Worm (Caenorhabditis elegans) whole organism, late embryonic: ENCODE measurements around the gene aldo-1.

Experiments
- C08G9.2 ChIP-seq: sonication (generic microtip); optimal IDR thresholded peaks from 2 replicates; lab custom pipeline; 2016; ENCODE audit warnings: mild to moderate bottlenecking, missing genetic modification characterization, moderate library complexity, missing compliant biosample characterization
- C38D4.7 ChIP-seq: fragments of 200-800 bp; sonication (Bioruptor generic); optimal IDR thresholded peaks from 2 replicates; lab custom pipeline; 2018; ENCODE audit warnings: mild to moderate bottlenecking, missing genetic modification characterization, moderate library complexity, missing compliant biosample characterization
- F13H6.1 ChIP-seq: sonication (generic microtip); optimal IDR thresholded peaks from 2 replicates; lab custom pipeline; 2016; ENCODE audit warnings: missing genetic modification characterization, missing compliant biosample characterization
- K09A11.1 ChIP-seq: sonication (generic microtip); optimal IDR thresholded peaks from 2 replicates; lab custom pipeline; 2017; ENCODE audit warnings: antibody characterized with exemption, mild to moderate bottlenecking, missing genetic modification characterization, missing compliant biosample characterization; ENCODE audit not compliant: insufficient read depth
- Y22D7AL.16 ChIP-seq: sonication (generic microtip); optimal IDR thresholded peaks from 2 replicates; lab custom pipeline; 2016; ENCODE audit warnings: missing genetic modification characterization, missing compliant biosample characterization
- ahr-1 ChIP-seq: sonication (generic microtip); optimal IDR thresholded peaks from 2 replicates; lab custom pipeline; 2016; ENCODE audit warnings: missing genetic modification characterization, missing compliant biosample characterization
- ama-1 ChIP-seq: fragments of 150-350 bp; optimal IDR thresholded peaks from 2 replicates; lab custom pipeline; 2014
- ceh-14 ChIP-seq: sonication (generic microtip); optimal IDR thresholded peaks from 2 replicates; lab custom pipeline; 2016; ENCODE audit warnings: missing genotype, missing genetic modification characterization, missing compliant biosample characterization
- ceh-2 ChIP-seq: sonication (generic microtip); optimal IDR thresholded peaks from 2 replicates; lab custom pipeline; 2016; ENCODE audit warnings: missing genotype, missing genetic modification characterization, missing compliant biosample characterization
- ceh-22 ChIP-seq: sonication (generic microtip); optimal IDR thresholded peaks from 2 replicates; lab custom pipeline; 2017; ENCODE audit warnings: missing biosample characterization, missing genetic modification characterization
- ceh-24 ChIP-seq: sonication (generic microtip); optimal IDR thresholded peaks from 2 replicates; lab custom pipeline; 2016; ENCODE audit warnings: mild to moderate bottlenecking, missing genetic modification characterization, missing compliant biosample characterization
- ceh-31 ChIP-seq: sonication (generic microtip); optimal IDR thresholded peaks from 2 replicates; lab custom pipeline; 2016; ENCODE audit warnings: missing genetic modification characterization, missing compliant biosample characterization
- ceh-48 ChIP-seq: sonication (generic microtip); optimal IDR thresholded peaks from 2 replicates; lab custom pipeline; 2016; ENCODE audit warnings: missing genetic modification characterization, inconsistent platforms, missing compliant biosample characterization
- che-1 ChIP-seq: sonication (generic microtip); optimal IDR thresholded peaks from 2 replicates; lab custom pipeline; 2016; ENCODE audit warnings: mild to moderate bottlenecking, missing genetic modification characterization, missing compliant biosample characterization
- dmd-4 ChIP-seq: sonication (generic microtip); optimal IDR thresholded peaks from 2 replicates; lab custom pipeline; 2016; ENCODE audit warnings: borderline replicate concordance, missing genetic modification characterization, missing compliant biosample characterization
- elt-2 ChIP-seq: sonication (generic microtip); optimal IDR thresholded peaks from 2 replicates; lab custom pipeline; 2016; ENCODE audit warnings: missing genetic modification reagents, missing genetic modification characterization, missing compliant biosample characterization
- ets-4 ChIP-seq: sonication (generic microtip); optimal IDR thresholded peaks from 2 replicates; lab custom pipeline; 2016; ENCODE audit warnings: missing genetic modification characterization, missing compliant biosample characterization
- fax-1 ChIP-seq: sonication (generic microtip); optimal IDR thresholded peaks from 2 replicates; lab custom pipeline; 2016; ENCODE audit warnings: missing genotype, missing genetic modification characterization, missing compliant biosample characterization
- fkh-10 ChIP-seq: fragments of 150-350 bp; optimal IDR thresholded peaks from 2 replicates; lab custom pipeline; 2014; ENCODE audit warnings: missing biosample characterization, missing genetic modification reagents, missing genetic modification characterization
- hlh-13 ChIP-seq: fragments of 200-800 bp; sonication (Bioruptor generic); optimal IDR thresholded peaks from 2 replicates; lab custom pipeline; 2018; ENCODE audit warnings: mild to moderate bottlenecking, missing genetic modification characterization, missing compliant biosample characterization
- hlh-15 ChIP-seq: sonication (generic microtip); optimal IDR thresholded peaks from 2 replicates; lab custom pipeline; 2016; ENCODE audit warnings: missing genetic modification characterization, missing compliant biosample characterization
- hlh-30 ChIP-seq: sonication (generic microtip); optimal IDR thresholded peaks from 2 replicates; lab custom pipeline; 2017; ENCODE audit warnings: antibody characterized with exemption, missing genetic modification characterization, missing compliant biosample characterization; ENCODE audit not compliant: insufficient read depth
- lim-6 ChIP-seq: sonication (generic microtip); optimal IDR thresholded peaks from 2 replicates; lab custom pipeline; 2016; ENCODE audit warnings: missing genetic modification characterization, missing compliant biosample characterization
- madf-2 ChIP-seq: sonication (generic microtip); optimal IDR thresholded peaks from 2 replicates; lab custom pipeline; 2017; ENCODE audit warnings: missing genetic modification characterization, missing compliant biosample characterization
- mec-3 ChIP-seq: sonication (generic microtip); optimal IDR thresholded peaks from 2 replicates; lab custom pipeline; 2016; ENCODE audit warnings: borderline replicate concordance, missing genetic modification characterization, missing compliant biosample characterization
- nfya-1 ChIP-seq: sonication (generic microtip); optimal IDR thresholded peaks from 2 replicates; lab custom pipeline; 2017; ENCODE audit warnings: missing genetic modification characterization, mild to moderate bottlenecking, missing compliant biosample characterization, antibody characterized with exemption, moderate library complexity
- npax-4 ChIP-seq: sonication (generic microtip); optimal IDR thresholded peaks from 2 replicates; lab custom pipeline; 2016; ENCODE audit warnings: missing genetic modification characterization, missing compliant biosample characterization
- odd-2 ChIP-seq: sonication (generic microtip); optimal IDR thresholded peaks from 2 replicates; lab custom pipeline; 2017; ENCODE audit warnings: antibody characterized with exemption, mild to moderate bottlenecking, missing genetic modification characterization, missing compliant biosample characterization
- pat-9 ChIP-seq: fragments of 200-800 bp; sonication (Bioruptor generic); optimal IDR thresholded peaks from 2 replicates; lab custom pipeline; 2018; ENCODE audit warnings: mild to moderate bottlenecking, missing genetic modification characterization, moderate library complexity, missing compliant biosample characterization
- pha-4 ChIP-seq: fragments of 150-350 bp; optimal IDR thresholded peaks from 2 replicates; lab custom pipeline; 2018; ENCODE audit warnings: missing biosample characterization, missing genetic modification reagents, missing genetic modification characterization
- pqm-1 ChIP-seq: sonication (generic microtip); optimal IDR thresholded peaks from 2 replicates; lab custom pipeline; 2016; ENCODE audit warnings: missing genetic modification characterization, missing compliant biosample characterization
- pros-1 ChIP-seq: fragments of 150-350 bp; optimal IDR thresholded peaks from 2 replicates; lab custom pipeline; 2014; ENCODE audit warnings: missing biosample characterization, missing genetic modification reagents, missing genetic modification characterization
- ref-2 ChIP-seq: sonication (generic microtip); optimal IDR thresholded peaks from 2 replicates; lab custom pipeline; 2016; ENCODE audit warnings: missing genetic modification characterization, missing compliant biosample characterization
- sdc-2 ChIP-seq: sonication (generic microtip); optimal IDR thresholded peaks from 2 replicates; lab custom pipeline; 2016; ENCODE audit warnings: missing genotype, missing genetic modification characterization, missing compliant biosample characterization
- sox-2 ChIP-seq: fragments of 200-800 bp; sonication (Bioruptor generic); IDR thresholded peaks from 2 replicates; pipeline ENCODE4 v1.3.6; 2022; ENCODE audit warnings: missing genetic modification reagents, missing genetic modification characterization, missing compliant biosample characterization
- sox-4 ChIP-seq: sonication (generic microtip); optimal IDR thresholded peaks from 2 replicates; lab custom pipeline; 2017; ENCODE audit warnings: mild to moderate bottlenecking, missing genetic modification characterization, inconsistent platforms, missing compliant biosample characterization
- syd-9 ChIP-seq: sonication (generic microtip); optimal IDR thresholded peaks from 2 replicates; lab custom pipeline; 2016; ENCODE audit warnings: mild to moderate bottlenecking, missing genetic modification characterization, moderate library complexity, missing compliant biosample characterization
- tbx-2 ChIP-seq: sonication (generic microtip); optimal IDR thresholded peaks from 2 replicates; lab custom pipeline; 2016; ENCODE audit warnings: missing genetic modification characterization, missing compliant biosample characterization
- unc-42 ChIP-seq: sonication (generic microtip); optimal IDR thresholded peaks from 2 replicates; lab custom pipeline; 2016; ENCODE audit warnings: missing genotype, missing genetic modification characterization, missing compliant biosample characterization
- unc-55 ChIP-seq: sonication (generic microtip); optimal IDR thresholded peaks from 2 replicates; lab custom pipeline; 2017; ENCODE audit warnings: missing biosample characterization, missing genetic modification reagents, missing genetic modification characterization
- zip-5 ChIP-seq: sonication (generic microtip); optimal IDR thresholded peaks from 2 replicates; lab custom pipeline; 2016; ENCODE audit warnings: missing genetic modification characterization, missing compliant biosample characterization
- ztf-16 ChIP-seq: sonication (generic microtip); optimal IDR thresholded peaks from 2 replicates; lab custom pipeline; 2017; ENCODE audit warnings: missing genetic modification characterization, missing compliant biosample characterization

The aldo-1 gene

ce11 chrIII:13534704-13535103, 30.0 kb downstream of the aldo-1 start:
- TF ChIP-seq sox-4 (tag; lab: Kevin White, UChicago) (no peak), F13H6.1 (no peak), ets-4 (tag; lab: Kevin White, UChicago) (no peak), ceh-22 (tag; lab: Kevin White, UChicago) (no peak), npax-4 (tag; lab: Kevin White, UChicago) (no peak), ceh-14 (tag; lab: Kevin White, UChicago) (no peak), ceh-2 (no peak), lim-6 (tag; lab: Kevin White, UChicago) (no peak), mec-3 (tag; lab: Kevin White, UChicago) (no peak), madf-2 (no peak), hlh-15 (tag; lab: Kevin White, UChicago) (no peak), fax-1 (tag; lab: Kevin White, UChicago) (no peak), ceh-24 (tag; lab: Kevin White, UChicago) (no peak), ceh-48 (tag; lab: Kevin White, UChicago) (no peak), zip-5 (no peak), fkh-10 (GFP tag; lab: Kevin White, UChicago) (no peak), sox-2 (no peak), pha-4 (tag; lab: Kevin White, UChicago) (no peak), unc-55 (GFP tag; lab: Kevin White, UChicago) (no peak)

DNA sequence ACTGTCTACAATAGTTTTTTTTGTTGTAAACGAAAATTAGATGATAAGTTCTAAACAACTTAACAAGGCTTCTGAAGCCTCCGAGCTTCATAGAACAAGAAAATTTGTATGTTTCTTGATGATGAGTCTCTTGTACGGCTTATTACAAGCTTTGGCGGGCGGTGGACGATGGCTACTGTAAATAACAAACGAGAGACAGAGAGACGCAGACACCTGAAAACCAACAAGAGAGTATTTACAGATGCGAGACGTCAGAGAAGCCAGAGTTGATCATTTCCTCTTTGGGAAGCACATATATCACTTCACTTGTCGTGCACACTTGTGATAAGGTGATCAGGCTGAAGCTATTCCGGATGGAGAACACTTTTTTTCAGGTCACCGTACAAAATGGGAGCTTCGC, 33.9 kb downstream of the aldo-1 start:
- no peak for TF ChIP-seq ztf-16 (tag; lab: Kevin White, UChicago)
- no peak for TF ChIP-seq zip-5
- TF ChIP-seq nfya-1 (tag; lab: Kevin White, UChicago): no peak
- TF ChIP-seq lim-6 (tag; lab: Kevin White, UChicago): no peak

DNA sequence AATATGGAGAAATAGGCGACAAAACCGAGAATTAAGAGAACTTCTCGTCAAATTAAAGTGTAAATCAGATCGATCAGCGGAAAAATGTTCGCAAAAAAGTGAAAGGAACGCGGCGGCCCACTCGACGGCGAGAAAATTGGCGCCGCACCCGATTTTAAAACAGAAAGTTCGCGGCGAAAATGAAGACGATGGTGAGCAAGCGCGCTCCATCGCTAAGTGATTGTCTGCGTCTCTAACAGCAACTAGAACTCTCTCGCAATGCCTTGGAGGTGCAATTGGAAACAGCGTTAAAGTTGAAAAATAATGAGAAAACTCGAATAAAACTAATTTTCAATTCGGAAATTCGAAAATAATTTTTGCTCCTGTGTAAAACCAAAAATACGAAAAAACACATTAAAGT, 34.7 kb downstream of the aldo-1 start:
- no peak for TF ChIP-seq ceh-48 (tag; lab: Kevin White, UChicago)
- no peak for TF ChIP-seq ceh-24 (tag; lab: Kevin White, UChicago)
- no peak for TF ChIP-seq sdc-2
- TF ChIP-seq lim-6 (tag; lab: Kevin White, UChicago): no peak
- no peak for TF ChIP-seq zip-5
- no peak for TF ChIP-seq hlh-15 (tag; lab: Kevin White, UChicago)
- no peak for TF ChIP-seq che-1 (tag; lab: Kevin White, UChicago)
- TF ChIP-seq pqm-1: no peak
- no peak for TF ChIP-seq pros-1 (tag; lab: Kevin White, UChicago)
- peak; percentile 26 for TF ChIP-seq nfya-1 (tag; lab: Kevin White, UChicago)
- TF ChIP-seq ceh-14 (tag; lab: Kevin White, UChicago): no peak
- no peak for TF ChIP-seq F13H6.1
- TF ChIP-seq hlh-13: no peak
- no peak for TF ChIP-seq ahr-1 (tag; lab: Kevin White, UChicago)
- no peak for TF ChIP-seq sox-4 (tag; lab: Kevin White, UChicago)
- TF ChIP-seq hlh-30 (tag; lab: Kevin White, UChicago): no peak
- TF ChIP-seq ref-2 (tag; lab: Kevin White, UChicago): no peak
- TF ChIP-seq odd-2: no peak
- no peak for TF ChIP-seq K09A11.1 (tag; lab: Kevin White, UChicago)
- no peak for TF ChIP-seq npax-4 (tag; lab: Kevin White, UChicago)
- TF ChIP-seq C08G9.2 (tag; lab: Kevin White, UChicago): no peak
- no peak for TF ChIP-seq fax-1 (tag; lab: Kevin White, UChicago)
- peak; percentile 21 for TF ChIP-seq unc-42 (tag; lab: Kevin White, UChicago)
- no peak for TF ChIP-seq pat-9
- TF ChIP-seq Y22D7AL.16 (tag; lab: Kevin White, UChicago): no peak
- TF ChIP-seq ceh-2: no peak
- no peak for TF ChIP-seq elt-2
- TF ChIP-seq sox-2: no peak
- TF ChIP-seq fkh-10 (GFP tag; lab: Kevin White, UChicago): no peak
- TF ChIP-seq ama-1 (lab: Kevin White, UChicago): no peak
- no peak for TF ChIP-seq syd-9 (tag; lab: Kevin White, UChicago)
- TF ChIP-seq tbx-2 (tag; lab: Kevin White, UChicago): peak; percentile 13
- no peak for TF ChIP-seq C38D4.7 (GFP tag; lab: Kevin White, UChicago)
- TF ChIP-seq ceh-31 (tag; lab: Kevin White, UChicago): peak; percentile 20
- TF ChIP-seq dmd-4: no peak
- TF ChIP-seq, all 69 proteins: peak for 4
